Worm (Caenorhabditis elegans): ENCODE results near the gene K07E3.9.

Gene K07E3.9

DNA sequence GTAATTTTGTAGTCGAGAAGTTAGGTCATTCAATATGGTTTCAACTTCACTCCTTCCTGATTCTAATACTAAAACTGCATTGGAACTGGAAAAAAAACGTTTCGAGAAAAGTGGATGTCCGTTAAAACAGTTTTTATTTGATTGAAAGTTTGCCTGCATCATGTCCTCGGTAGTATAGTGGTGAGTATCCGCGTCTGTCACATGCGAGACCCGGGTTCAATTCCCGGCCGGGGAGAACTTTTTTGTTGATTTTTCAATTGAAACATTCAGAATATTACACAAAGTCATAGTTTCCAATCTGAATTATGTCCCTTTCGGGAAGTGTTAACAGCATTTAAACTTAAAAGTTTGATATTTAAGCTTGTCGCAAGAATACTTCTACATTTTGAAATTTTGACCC is 41.0 kb downstream of the K07E3.9 start (continued):
- TF ChIP-seq lin-40 (tag; optimal IDR thresholded peaks at IDR 0.05): no peak
- no peak for TF ChIP-seq pha-4 (tag; optimal IDR thresholded peaks at IDR 0.05)
- TF ChIP-seq mes-4 (tag; optimal IDR thresholded peaks at IDR 0.05): no peak
- no peak for TF ChIP-seq madf-8 (GFP tag; conservative IDR thresholded peaks at IDR 0.05)
- TF ChIP-seq rec-8 (tag; optimal IDR thresholded peaks at IDR 0.05): peak in 1 of 2 experiments; percentile 33
- TF ChIP-seq Y67H2A.10 (GFP tag; conservative IDR thresholded peaks at IDR 0.05): no peak
- peak; percentile 23 for TF ChIP-seq B0035.1 (tag; optimal IDR thresholded peaks at IDR 0.05)
- no peak for TF ChIP-seq F33H1.4 (GFP tag; IDR thresholded peaks at IDR 0.05)
- TF ChIP-seq nfya-2 (GFP tag; IDR thresholded peaks at IDR 0.05): no peak
- TF ChIP-seq ztf-26 (tag; optimal IDR thresholded peaks at IDR 0.05): no peak
- TF ChIP-seq aptf-3 (GFP tag; IDR thresholded peaks at IDR 0.05): no peak
- no peak for TF ChIP-seq nfya-1 (tag; optimal IDR thresholded peaks at IDR 0.05; ENCODE audit: borderline replicate concordance, insufficient read depth)
- no peak for TF ChIP-seq ceh-100 (GFP tag; IDR thresholded peaks at IDR 0.05)
- TF ChIP-seq F49E8.2 (tag; optimal IDR thresholded peaks at IDR 0.05; ENCODE audit: insufficient read depth): no peak
- TF ChIP-seq dpl-1 (GFP tag; optimal IDR thresholded peaks at IDR 0.05): no peak

DNA sequence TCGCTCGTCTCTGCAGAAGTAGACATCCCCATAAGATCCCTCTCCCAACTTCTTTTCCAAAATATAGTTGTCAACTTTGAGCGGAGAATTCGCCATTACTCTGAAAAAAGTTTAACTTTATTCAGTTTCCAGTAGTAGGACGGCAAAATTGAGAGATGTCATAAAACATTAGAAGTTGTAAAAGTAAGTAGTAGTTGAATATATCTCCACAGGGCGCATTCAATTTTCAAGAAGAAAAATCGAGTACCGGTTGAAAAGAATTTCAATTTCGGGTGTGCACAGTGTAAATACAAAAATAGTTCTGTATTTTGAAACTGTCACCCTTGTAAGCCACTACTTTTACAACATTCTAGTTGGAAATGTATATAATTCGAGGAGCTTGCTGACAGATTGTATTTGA is 42.6 kb downstream of the K07E3.9 start, which contains the start of gene F22F1.2:
F22F1.2 (minus strand) TSS at position 101 of the 400 bp plus-strand sequence.
- no peak for TF ChIP-seq lag-1 (GFP tag; IDR thresholded peaks at IDR 0.05)
- TF ChIP-seq ccch-3 (GFP tag; optimal IDR thresholded peaks at IDR 0.05): no peak
- TF ChIP-seq chd-7 (tag; optimal IDR thresholded peaks at IDR 0.05): no peak
- TF ChIP-seq mel-28 (tag; optimal IDR thresholded peaks at IDR 0.05; ENCODE audit: borderline replicate concordance): no peak
- no peak for TF ChIP-seq dpff-1 (tag; optimal IDR thresholded peaks at IDR 0.05)
- TF ChIP-seq F57C9.4 (tag; optimal IDR thresholded peaks at IDR 0.05): no peak
- no peak for TF ChIP-seq ceh-91 (GFP tag; IDR thresholded peaks at IDR 0.05)

DNA sequence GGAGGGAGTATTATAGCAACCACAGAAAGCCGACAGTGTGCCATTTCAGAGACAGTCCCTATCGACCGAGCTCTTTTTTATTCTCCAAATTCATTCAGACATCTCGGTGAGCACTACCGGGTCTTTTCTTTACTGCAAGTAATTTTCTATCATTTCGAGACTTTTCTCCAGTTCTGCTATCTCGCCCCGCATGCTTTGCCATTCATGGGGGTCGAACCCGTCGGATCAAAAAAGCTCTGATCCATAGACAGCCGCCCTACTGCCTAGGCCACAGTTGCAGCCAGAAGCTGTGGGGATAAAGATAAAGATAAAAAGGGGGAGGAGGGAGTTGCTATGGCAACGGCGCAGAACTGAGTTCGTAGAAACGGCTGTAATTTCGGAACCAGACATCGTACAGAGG is 43.4 kb downstream of the K07E3.9 start:
- TF ChIP-seq cebp-2 (GFP tag; IDR thresholded peaks at IDR 0.05) (no peak), F23B12.7 (tag; optimal IDR thresholded peaks at IDR 0.05; ENCODE audit: insufficient read depth) (no peak), somi-1 (GFP tag; optimal IDR thresholded peaks at IDR 0.05) (no peak), F10E7.11 (tag; optimal IDR thresholded peaks at IDR 0.05) (no peak), egl-44 (GFP tag; IDR thresholded peaks at IDR 0.05) (no peak), hmg-1.2 (GFP tag; IDR thresholded peaks at IDR 0.05) (peak; percentile 39), T26A5.8 (tag; optimal IDR thresholded peaks at IDR 0.05) (no peak), madf-6 (GFP tag; IDR thresholded peaks at IDR 0.05) (no peak), ceh-100 (GFP tag; IDR thresholded peaks at IDR 0.05) (no peak), ztf-28 (GFP tag; IDR thresholded peaks at IDR 0.05) (no peak), F39B2.1 (GFP tag; IDR thresholded peaks at IDR 0.05) (no peak), akir-1 (GFP tag; optimal IDR thresholded peaks at IDR 0.05) (no peak), athp-1 (tag; optimal IDR thresholded peaks at IDR 0.05) (no peak), rpc-1 (optimal IDR thresholded peaks at IDR 0.05) (peak; percentile 49), rpc-1 (tag; optimal IDR thresholded peaks at IDR 0.05) (peak; percentile 83), egrh-3 (GFP tag; IDR thresholded peaks at IDR 0.05) (no peak), dpff-1 (tag; optimal IDR thresholded peaks at IDR 0.05) (no peak), hsf-1 (GFP tag; IDR thresholded peaks at IDR 0.05) (no peak), F22D6.2 (tag; optimal IDR thresholded peaks at IDR 0.05) (no peak), nfya-1 (tag; optimal IDR thresholded peaks at IDR 0.05; ENCODE audit: borderline replicate concordance, insufficient read depth) (no peak), nhr-120 (GFP tag; IDR thresholded peaks at IDR 0.05) (no peak), F37B4.10 (GFP tag; IDR thresholded peaks at IDR 0.05) (no peak), lsy-27 (tag; optimal IDR thresholded peaks at IDR 0.05; ENCODE audit: borderline replicate concordance, insufficient read depth) (no peak), K12H6.12 (tag; optimal IDR thresholded peaks at IDR 0.05) (no peak), zim-3 (tag; optimal IDR thresholded peaks at IDR 0.05) (no peak), nhr-179 (tag; optimal IDR thresholded peaks at IDR 0.05) (no peak), xnd-1 (tag; optimal IDR thresholded peaks at IDR 0.05) (no peak), mxl-1 (tag; optimal IDR thresholded peaks at IDR 0.05) (no peak), bed-2 (GFP tag; IDR thresholded peaks at IDR 0.05) (no peak)

All from whole organism, young adult.